Fruit fly (Drosophila melanogaster) whole organism, embryonic: Measurements from ENCODE around the gene HipHop.

ENCODE experiments used
- Bgb ChIP-seq: fragments of 200-800 bp; sonication (Bioruptor generic); IDR thresholded peaks from 2 replicates; pipeline ENCODE4 v1.3.6; 2022; ENCODE audit warnings: missing biosample characterization, missing genetic modification characterization; ENCODE audit not compliant: partially characterized antibody
- CG10209 ChIP-seq: fragments of 200-800 bp; sonication (Bioruptor generic); optimal IDR thresholded peaks from 3 replicates; lab custom pipeline; 2017; ENCODE audit warnings: missing biosample characterization, mild to moderate bottlenecking, missing genetic modification characterization, missing genetic modification reagents
- CG11723 ChIP-seq: fragments of 200-800 bp; sonication (Bioruptor generic); optimal IDR thresholded peaks from 2 replicates; lab custom pipeline; 2017; ENCODE audit warnings: missing biosample characterization, mild to moderate bottlenecking, missing genetic modification characterization
- CG12659 ChIP-seq: fragments of 200-800 bp; sonication (Bioruptor generic); optimal IDR thresholded peaks from 3 replicates; lab custom pipeline; 2017; ENCODE audit warnings: mild to moderate bottlenecking, missing biosample characterization, missing genetic modification reagents, missing genetic modification characterization
- CG12769 ChIP-seq: fragments of 200-800 bp; sonication (Bioruptor generic); optimal IDR thresholded peaks from 2 replicates; lab custom pipeline; 2019; ENCODE audit warnings: missing biosample characterization, mild to moderate bottlenecking, missing genetic modification characterization, moderate library complexity
- CG13894 ChIP-seq: fragments of 200-800 bp; sonication (Bioruptor generic); optimal IDR thresholded peaks from 3 replicates; lab custom pipeline; 2018; ENCODE audit warnings: missing biosample characterization, mild to moderate bottlenecking, missing genetic modification characterization, moderate library complexity
- CG14441 ChIP-seq: fragments of 200-800 bp; sonication (Bioruptor generic); IDR thresholded peaks from 2 replicates; pipeline ENCODE4 v1.3.6; 2022; ENCODE audit warnings: missing biosample characterization, missing genetic modification characterization
- CG14860 ChIP-seq: fragments of 200-800 bp; sonication (Bioruptor generic); IDR thresholded peaks from 3 replicates; pipeline ENCODE4 v1.3.6; 2022; ENCODE audit warnings: missing biosample characterization, missing genetic modification characterization; ENCODE audit not compliant: partially characterized antibody
- CG1529 ChIP-seq: fragments of 200-800 bp; sonication (Bioruptor generic); optimal IDR thresholded peaks from 3 replicates; lab custom pipeline; 2018; ENCODE audit warnings: missing biosample characterization, missing genetic modification characterization
- CG15479 ChIP-seq: fragments of 200-800 bp; sonication (Bioruptor generic); optimal IDR thresholded peaks from 3 replicates; lab custom pipeline; 2019; ENCODE audit warnings: missing biosample characterization, mild to moderate bottlenecking, missing genetic modification characterization, moderate library complexity
- CG2199 ChIP-seq: fragments of 200-800 bp; sonication (Bioruptor generic); IDR thresholded peaks from 3 replicates; pipeline ENCODE4 v1.3.6; 2022; ENCODE audit warnings: missing biosample characterization, missing genetic modification characterization
- CG3065 ChIP-seq: fragments of 200-800 bp; sonication (Bioruptor generic); optimal IDR thresholded peaks from 2 replicates; lab custom pipeline; 2016; ENCODE audit warnings: missing biosample characterization, missing genetic modification characterization
- CG32767 ChIP-seq: fragments of 200-800 bp; sonication (Bioruptor generic); IDR thresholded peaks from 2 replicates; pipeline ENCODE4 v1.3.6; 2022; ENCODE audit warnings: missing biosample characterization, missing genetic modification characterization
- CG4730 ChIP-seq: fragments of 200-800 bp; sonication (Bioruptor generic); IDR thresholded peaks from 2 replicates; pipeline ENCODE4 v1.3.6; 2022; ENCODE audit warnings: missing biosample characterization, missing genetic modification characterization
- CG6813 ChIP-seq: fragments of 200-800 bp; sonication (Bioruptor generic); optimal IDR thresholded peaks from 2 replicates; lab custom pipeline; 2017; ENCODE audit warnings: missing biosample characterization, missing genetic modification characterization, mild to moderate bottlenecking, moderate library complexity, missing genetic modification reagents
- CG7839 ChIP-seq: fragments of 200-800 bp; sonication (Bioruptor generic); optimal IDR thresholded peaks from 3 replicates; lab custom pipeline; 2018; ENCODE audit warnings: missing biosample characterization, mild to moderate bottlenecking, missing genetic modification characterization, moderate library complexity
- CG7987 ChIP-seq: fragments of 200-800 bp; sonication (Bioruptor generic); optimal IDR thresholded peaks from 2 replicates; lab custom pipeline; 2018; ENCODE audit warnings: missing biosample characterization, mild to moderate bottlenecking, missing genetic modification characterization, moderate library complexity
- CG9609 ChIP-seq: fragments of 200-800 bp; sonication (Bioruptor generic); optimal IDR thresholded peaks from 3 replicates; lab custom pipeline; 2016; ENCODE audit warnings: missing biosample characterization, missing genetic modification characterization
- Dad ChIP-seq: fragments of 200-800 bp; sonication (Bioruptor generic); optimal IDR thresholded peaks from 3 replicates; lab custom pipeline; 2016; ENCODE audit warnings: missing biosample characterization, missing genetic modification characterization
- HLHmδ ChIP-seq: fragments of 200-800 bp; sonication (Bioruptor generic); optimal IDR thresholded peaks from 2 replicates; lab custom pipeline; 2018; ENCODE audit warnings: missing biosample characterization, mild to moderate bottlenecking, missing genetic modification characterization, moderate library complexity
- Hmr ChIP-seq: fragments of 200-800 bp; sonication (Bioruptor generic); optimal IDR thresholded peaks from 3 replicates; lab custom pipeline; 2017; ENCODE audit warnings: mild to moderate bottlenecking, missing biosample characterization, missing genetic modification reagents, missing genetic modification characterization
- Kr ChIP-seq: fragments of 200-800 bp; sonication (Bioruptor generic); optimal IDR thresholded peaks from 2 replicates; lab custom pipeline; 2017; ENCODE audit warnings: missing biosample characterization, mild to moderate bottlenecking, missing genetic modification characterization
- Med ChIP-seq: fragments of 200-800 bp; sonication (Bioruptor generic); peaks from one replicate; lab custom pipeline; 2016; ENCODE audit warnings: missing biosample characterization, missing genetic modification characterization, mild to moderate bottlenecking, inconsistent platforms, moderate library complexity
- NC2α ChIP-seq: fragments of 200-800 bp; sonication (Bioruptor generic); optimal IDR thresholded peaks from 2 replicates; lab custom pipeline; 2016; ENCODE audit warnings: missing biosample characterization, missing genetic modification characterization
- Oaz ChIP-seq: fragments of 200-800 bp; sonication (Bioruptor generic); IDR thresholded peaks from 2 replicates; pipeline ENCODE4 v1.3.6; 2022; ENCODE audit warnings: missing biosample characterization, missing genetic modification characterization
- PHDP ChIP-seq: fragments of 200-800 bp; sonication (Bioruptor generic); optimal IDR thresholded peaks from 3 replicates; lab custom pipeline; 2018; ENCODE audit warnings: missing biosample characterization, mild to moderate bottlenecking, missing genetic modification characterization, moderate library complexity
- Vsx1 ChIP-seq: fragments of 200-800 bp; sonication (Bioruptor generic); optimal IDR thresholded peaks from 2 replicates; lab custom pipeline; 2017; ENCODE audit warnings: missing biosample characterization, mild to moderate bottlenecking, missing genetic modification characterization, missing genetic modification reagents
- Xrp1 ChIP-seq: fragments of 200-800 bp; sonication (Bioruptor generic); IDR thresholded peaks from 2 replicates; pipeline ENCODE4 v1.3.6; 2022; ENCODE audit warnings: missing biosample characterization, missing genetic modification characterization
- YL-1 ChIP-seq: fragments of 200-800 bp; sonication (Bioruptor generic); optimal IDR thresholded peaks from 3 replicates; lab custom pipeline; 2017; ENCODE audit warnings: missing biosample characterization, mild to moderate bottlenecking, missing genetic modification characterization
- aop ChIP-seq: fragments of 200-800 bp; sonication (Bioruptor generic); IDR thresholded peaks from 2 replicates; pipeline ENCODE4 v1.3.6; 2022; ENCODE audit warnings: missing biosample characterization, missing genetic modification characterization
- bab2 ChIP-seq: fragments of 200-800 bp; sonication (Bioruptor generic); optimal IDR thresholded peaks from 2 replicates; lab custom pipeline; 2016; ENCODE audit warnings: missing biosample characterization, missing genetic modification characterization
- bbx ChIP-seq: fragments of 200-800 bp; sonication (Bioruptor generic); IDR thresholded peaks from 2 replicates; pipeline ENCODE4 v1.3.6; 2022; ENCODE audit warnings: missing biosample characterization, missing genetic modification characterization; ENCODE audit not compliant: partially characterized antibody
- cg ChIP-seq: fragments of 200-800 bp; sonication (Bioruptor generic); optimal IDR thresholded peaks from 3 replicates; lab custom pipeline; 2019; ENCODE audit warnings: missing biosample characterization, mild to moderate bottlenecking, missing genetic modification characterization, moderate library complexity
- chif ChIP-seq, 2 experiments: fragments of 200-800 bp; sonication (Bioruptor generic); optimal IDR thresholded peaks; 3 replicates each; lab custom pipeline; 2016; ENCODE audit warnings: missing biosample characterization in 2 of 2, missing genetic modification characterization in 2 of 2
- corto ChIP-seq: fragments of 200-800 bp; sonication (Bioruptor generic); optimal IDR thresholded peaks from 2 replicates; lab custom pipeline; 2016; ENCODE audit warnings: missing biosample characterization, mild to moderate bottlenecking, missing genetic modification characterization, moderate library complexity
- cwo ChIP-seq: fragments of 200-800 bp; sonication (Bioruptor generic); optimal IDR thresholded peaks from 3 replicates; lab custom pipeline; 2017; ENCODE audit warnings: missing biosample characterization, missing genetic modification characterization, mild to moderate bottlenecking, moderate library complexity, missing genetic modification reagents
- gem ChIP-seq: fragments of 200-800 bp; sonication (Bioruptor generic); optimal IDR thresholded peaks from 2 replicates; lab custom pipeline; 2019; ENCODE audit warnings: missing biosample characterization, mild to moderate bottlenecking, missing genetic modification characterization, moderate library complexity
- gro ChIP-seq: fragments of 200-800 bp; sonication (Bioruptor generic); optimal IDR thresholded peaks from 2 replicates; lab custom pipeline; 2016; ENCODE audit warnings: missing biosample characterization, missing genetic modification characterization
- kni ChIP-seq: fragments of 200-800 bp; sonication (Bioruptor generic); optimal IDR thresholded peaks from 3 replicates; lab custom pipeline; 2017; ENCODE audit warnings: mild to moderate bottlenecking, missing biosample characterization, missing genetic modification reagents, missing genetic modification characterization
- lab ChIP-seq: fragments of 200-800 bp; sonication (Bioruptor generic); optimal IDR thresholded peaks from 3 replicates; lab custom pipeline; 2017; ENCODE audit warnings: missing biosample characterization, missing genetic modification characterization, mild to moderate bottlenecking, moderate library complexity, missing genetic modification reagents
- lola ChIP-seq, 3 experiments: fragments of >200 bp in 2 of 3; fragments of 200-800 bp in 1 of 3; sonication (Bioruptor generic) in 1 of 3; optimal IDR thresholded peaks; 2 replicates each; lab custom pipeline; 2017 to 2019; ENCODE audit warnings: missing biosample characterization in 3 of 3, missing genetic modification characterization in 3 of 3, mild to moderate bottlenecking in 1 of 3, moderate library complexity in 1 of 3
- nerfin-1 ChIP-seq: fragments of 200-800 bp; sonication (Bioruptor generic); optimal IDR thresholded peaks from 3 replicates; lab custom pipeline; 2019; ENCODE audit warnings: missing biosample characterization, mild to moderate bottlenecking, missing genetic modification characterization, moderate library complexity
- oc ChIP-seq: fragments of 200-800 bp; sonication (Bioruptor generic); optimal IDR thresholded peaks from 2 replicates; lab custom pipeline; 2018; ENCODE audit warnings: missing biosample characterization, mild to moderate bottlenecking, missing genetic modification characterization, moderate library complexity
- ro ChIP-seq: fragments of 200-800 bp; sonication (Bioruptor generic); IDR thresholded peaks from 2 replicates; pipeline ENCODE4 v1.3.6; 2022; ENCODE audit warnings: missing biosample characterization, missing genetic modification characterization
- schlank ChIP-seq: fragments of 200-800 bp; sonication (Bioruptor generic); optimal IDR thresholded peaks from 2 replicates; lab custom pipeline; 2018; ENCODE audit warnings: missing biosample characterization, mild to moderate bottlenecking, missing genetic modification characterization
- sd ChIP-seq: fragments of 200-800 bp; sonication (Bioruptor generic); optimal IDR thresholded peaks from 3 replicates; lab custom pipeline; 2018; ENCODE audit warnings: missing biosample characterization, mild to moderate bottlenecking, missing genetic modification characterization, moderate library complexity
- sens-2 ChIP-seq: fragments of 200-800 bp; sonication (Bioruptor generic); IDR thresholded peaks from 2 replicates; pipeline ENCODE4 v1.3.6; 2022; ENCODE audit warnings: missing biosample characterization, missing genetic modification characterization
- seq ChIP-seq: fragments of 200-800 bp; sonication (Bioruptor generic); IDR thresholded peaks from 2 replicates; pipeline ENCODE4 v1.3.6; 2022; ENCODE audit warnings: missing biosample characterization, missing genetic modification characterization
- sna ChIP-seq: fragments of 200-800 bp; sonication (Bioruptor generic); IDR thresholded peaks from 2 replicates; pipeline ENCODE4 v1.3.6; 2022; ENCODE audit warnings: missing biosample characterization, missing genetic modification characterization; ENCODE audit not compliant: partially characterized antibody
- sug ChIP-seq: fragments of 200-800 bp; optimal IDR thresholded peaks from 2 replicates; lab custom pipeline; 2019; ENCODE audit warnings: missing biosample characterization, mild to moderate bottlenecking, missing genetic modification characterization, moderate library complexity
- usp ChIP-seq: fragments of >200 bp; optimal IDR thresholded peaks from 2 replicates; lab custom pipeline; 2017; ENCODE audit warnings: missing biosample characterization, missing genetic modification characterization

Gene HipHop

DNA sequence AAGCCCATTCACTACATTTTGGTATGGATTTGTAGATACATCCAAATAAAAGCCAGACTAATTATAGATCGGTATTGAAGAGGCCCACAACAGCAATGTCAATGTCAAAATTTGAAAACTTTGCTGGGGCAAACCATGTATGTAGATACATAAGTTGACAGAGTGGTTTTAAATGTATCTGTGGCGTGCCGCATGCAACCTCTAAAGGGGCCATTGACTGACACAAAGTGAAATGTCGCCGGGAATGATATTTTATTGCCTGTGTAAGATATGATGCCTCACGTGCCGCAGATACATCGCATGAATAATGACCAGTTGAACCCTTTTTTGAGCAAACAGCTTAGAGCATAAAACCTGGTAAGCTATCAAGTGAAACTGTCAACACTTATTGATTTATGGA is 11.7 kb downstream of the HipHop start:
- TF ChIP-seq sd (tag; lab: Kevin White, UChicago) = peak; percentile 18
- peak; percentile 41 for TF ChIP-seq HLHmδ (GFP tag; lab: Kevin White, UChicago)
- TF ChIP-seq CG32767 = 0 out of 2 replicates have a peak, but pooled peaks have one; percentile 43
- TF ChIP-seq Kr = peak; percentile 35
- TF ChIP-seq kni (GFP tag; lab: Kevin White, UChicago) = peak; percentile 24
- no peak for TF ChIP-seq CG7839 (tag; lab: Kevin White, UChicago)
- TF ChIP-seq CG15479 (GFP tag; lab: Kevin White, UChicago) = no peak
- peak; percentile 55; the same call in 2 of the 3 replicates for TF ChIP-seq CG2199
- no peak for TF ChIP-seq YL-1
- TF ChIP-seq cwo (GFP tag; lab: Kevin White, UChicago) = peak; percentile 55
- TF ChIP-seq CG12769 (tag; lab: Kevin White, UChicago) = peak; percentile 2
- 0 out of 2 replicates have a peak, but pooled peaks have one; percentile 16 for TF ChIP-seq sens-2
- no peak for TF ChIP-seq sna
- TF ChIP-seq CG11723 (GFP tag; lab: Kevin White, UChicago) = no peak
- peak; percentile 39 for TF ChIP-seq CG6813 (GFP tag; lab: Kevin White, UChicago)
- TF ChIP-seq oc (tag; lab: Kevin White, UChicago) = peak; percentile 33
- no peak for TF ChIP-seq CG12659 (GFP tag; lab: Kevin White, UChicago)
- TF ChIP-seq gro = no peak
- no peak for TF ChIP-seq usp
- peak; percentile 73 for TF ChIP-seq Med
- no peak for TF ChIP-seq Oaz
- 0 out of 2 replicates have a peak, but pooled peaks have one; percentile 6 for TF ChIP-seq Bgb
- TF ChIP-seq bbx (GFP tag; lab: Robert Waterston, UW) = 0 out of 2 replicates have a peak, but pooled peaks have one; percentile 24
- TF ChIP-seq seq = 0 out of 2 replicates have a peak, but pooled peaks have one; percentile 32
- TF ChIP-seq lola (GFP tag; optimal IDR thresholded peaks at IDR 0.05; lab: Kevin White, UChicago) = peak in 1 of 3 experiments; percentile 22
- peak; percentile 74 for TF ChIP-seq lab (GFP tag; lab: Kevin White, UChicago)
- no peak for TF ChIP-seq aop
- TF ChIP-seq nerfin-1 (tag; lab: Kevin White, UChicago) = no peak
- TF ChIP-seq chif (GFP tag; optimal IDR thresholded peaks at IDR 0.05; lab: Kevin White, UChicago) = no peak
- TF ChIP-seq cg (GFP tag; lab: Kevin White, UChicago) = peak; percentile 12
- peak; percentile 1 for TF ChIP-seq sug (tag; lab: Kevin White, UChicago)

DNA sequence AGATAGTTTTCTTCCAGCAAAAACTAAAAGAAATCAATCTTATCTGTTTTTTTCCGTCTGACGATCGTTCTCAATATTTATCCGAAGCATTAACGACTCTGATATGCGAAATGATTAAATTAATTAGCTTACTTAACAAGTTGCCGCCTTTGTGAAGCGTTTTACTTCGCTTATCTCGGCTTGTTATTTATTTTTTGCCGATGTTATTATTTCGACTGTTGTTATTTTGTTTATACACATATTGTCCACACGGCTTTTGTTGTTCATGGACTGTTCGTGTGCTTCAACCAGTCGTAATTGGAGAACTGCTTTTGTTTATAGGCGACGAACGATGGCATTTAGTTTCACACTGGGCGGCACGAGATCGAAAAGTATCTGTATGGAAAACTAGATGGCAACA is 12.3 kb downstream of the HipHop start:
- TF ChIP-seq CG3065 = no peak
- TF ChIP-seq CG14441 (GFP tag; lab: Robert Waterston, UW) = no peak
- TF ChIP-seq CG13894 (tag; lab: Kevin White, UChicago) = no peak
- no peak for TF ChIP-seq CG4730 (GFP tag; lab: Robert Waterston, UW)
- TF ChIP-seq CG9609 (GFP tag; lab: Kevin White, UChicago) = no peak
- TF ChIP-seq ro (GFP tag; lab: Robert Waterston, UW) = no peak
- TF ChIP-seq corto (GFP tag; lab: Kevin White, UChicago) = no peak
- TF ChIP-seq NC2α (GFP tag; lab: Kevin White, UChicago) = no peak
- TF ChIP-seq Hmr = peak; percentile 48
- peak; percentile 24 for TF ChIP-seq CG10209 (GFP tag; lab: Kevin White, UChicago)
- TF ChIP-seq Dad (GFP tag; lab: Kevin White, UChicago) = no peak
- TF ChIP-seq CG7987 (GFP tag; lab: Kevin White, UChicago) = peak; percentile 67
- no peak for TF ChIP-seq CG14860 (GFP tag; lab: Robert Waterston, UW)
- peak; percentile 36 for TF ChIP-seq gem (tag; lab: Kevin White, UChicago)
- TF ChIP-seq Vsx1 (GFP tag; lab: Kevin White, UChicago) = peak; percentile 70
- peak; percentile 31 for TF ChIP-seq bab2 (GFP tag; lab: Kevin White, UChicago)
- TF ChIP-seq Xrp1 (GFP tag; lab: Robert Waterston, UW) = 0 out of 2 replicates have a peak, but pooled peaks have one; percentile 10
- TF ChIP-seq PHDP (tag; lab: Kevin White, UChicago) = peak; percentile 53
- TF ChIP-seq CG1529 = no peak
- TF ChIP-seq schlank (tag; lab: Kevin White, UChicago) = peak; percentile 2
